Fruit fly (Drosophila melanogaster) whole organism, wandering third instar larva: ENCODE results near the gene Sec5.

Experiments
- Hr78 ChIP-seq: fragments of >200 bp; optimal IDR thresholded peaks from 2 replicates; lab custom pipeline; 2017; ENCODE audit warnings: missing biosample characterization, missing genetic modification characterization
- dl ChIP-seq, 2 experiments: fragments of 175-275, 200-275 bp in 1 of 2; fragments of 200-275 bp in 1 of 2; sonication (Bioruptor generic); optimal IDR thresholded peaks; lab custom pipeline; 2018; ENCODE audit warnings: mild to moderate bottlenecking in 2 of 2, missing biosample characterization in 2 of 2, missing genetic modification characterization in 2 of 2, moderate library complexity in 2 of 2; ENCODE audit not compliant: partially characterized antibody in 2 of 2, insufficient read depth in 1 of 2
- h ChIP-seq: fragments of 200-800 bp; sonication (Bioruptor generic); optimal IDR thresholded peaks from 3 replicates; lab custom pipeline; 2016; ENCODE audit warnings: missing biosample characterization, mild to moderate bottlenecking, missing genetic modification characterization
- lola ChIP-seq: fragments of >200 bp; optimal IDR thresholded peaks from 2 replicates; lab custom pipeline; 2017; ENCODE audit warnings: missing biosample characterization, missing genetic modification characterization
- psq ChIP-seq: fragments of 200-800 bp; sonication (Bioruptor generic); optimal IDR thresholded peaks from 3 replicates; lab custom pipeline; 2017; ENCODE audit warnings: missing biosample characterization, mild to moderate bottlenecking, missing genetic modification characterization, moderate library complexity
- woc ChIP-seq: sonication (Bioruptor generic); optimal IDR thresholded peaks from 2 replicates; lab custom pipeline; 2016; ENCODE audit warnings: missing biosample characterization, mild to moderate bottlenecking, missing genetic modification characterization

- TF ChIP-seq h (GFP tag; lab: Kevin White, UChicago) (no peak), lola (GFP tag; lab: Kevin White, UChicago) (no peak), woc (GFP tag; lab: Kevin White, UChicago) (no peak), dl (GFP tag; optimal IDR thresholded peaks at IDR 0.05; lab: Kevin White, UChicago; ENCODE audit: insufficient read depth in 1 of 2, partially characterized antibody in 2 of 2) (no peak), psq (GFP tag; lab: Kevin White, UChicago) (no peak), Hr78 (GFP tag; lab: Kevin White, UChicago) (no peak)
These were observed 17.6 kb upstream of the Sec5 start for dm6 chr2L:3439502-3439901.
